Worm (Caenorhabditis elegans) whole organism, L1 larva: ENCODE results near the gene T01C3.11.

Experiments
- C04F5.9 ChIP-seq: sonication (generic microtip); optimal IDR thresholded peaks from 2 replicates; lab custom pipeline; 2016; ENCODE audit warnings: missing genetic modification characterization, missing compliant biosample characterization
- C16A3.4 ChIP-seq: fragments of 150-350 bp; optimal IDR thresholded peaks from 2 replicates; lab custom pipeline; 2014; ENCODE audit warnings: missing biosample characterization, missing genetic modification characterization
- C34B4.2 ChIP-seq: sonication (generic microtip); optimal IDR thresholded peaks from 2 replicates; lab custom pipeline; 2017; ENCODE audit warnings: mild to moderate bottlenecking, missing genetic modification characterization, missing compliant biosample characterization
- Y116A8C.19 ChIP-seq: sonication (generic microtip); optimal IDR thresholded peaks from 2 replicates; lab custom pipeline; 2016; ENCODE audit warnings: missing compliant biosample characterization, missing genetic modification characterization, borderline replicate concordance
- ama-1 ChIP-seq: fragments of 150-350 bp; optimal IDR thresholded peaks from 2 replicates; lab custom pipeline; 2014
- blmp-1 ChIP-seq: fragments of 150-350 bp; optimal IDR thresholded peaks from 2 replicates; lab custom pipeline; 2014; ENCODE audit warnings: missing biosample characterization, missing genetic modification characterization
- ceh-82 ChIP-seq, 3 experiments: fragments of 150-350 bp in 1 of 3; sonication (generic microtip) in 2 of 3; optimal IDR thresholded peaks; 2 replicates each; lab custom pipeline; 2014 to 2017; ENCODE audit warnings: missing biosample characterization in 3 of 3, missing genetic modification characterization in 3 of 3
- dpl-1 ChIP-seq, 3 experiments: fragments of 150-350 bp in 2 of 3; sonication (generic microtip) in 1 of 3; optimal IDR thresholded peaks; 2 replicates each; lab custom pipeline; 2014 to 2017; ENCODE audit warnings: missing biosample characterization in 3 of 3, missing genetic modification characterization in 3 of 3, missing genetic modification reagents in 3 of 3
- efl-1 ChIP-seq, 4 experiments: fragments of 150-350 bp; optimal IDR thresholded peaks in 3 of 4; peaks in 1 of 4; 1 replicate in 1 of 4; 2 replicates in 3 of 4; lab custom pipeline; 2014; ENCODE audit warnings: missing biosample characterization in 2 of 4, missing genetic modification characterization in 2 of 4, missing genetic modification reagents in 2 of 4
- egl-27 ChIP-seq, 2 experiments: fragments of 150-350 bp in 1 of 2; sonication (generic microtip); optimal IDR thresholded peaks; 3 replicates each; lab custom pipeline; 2017 to 2018; ENCODE audit warnings: missing biosample characterization in 2 of 2, missing genetic modification characterization in 2 of 2, missing genetic modification reagents in 2 of 2
- elt-2 ChIP-seq: sonication (generic microtip); optimal IDR thresholded peaks from 2 replicates; lab custom pipeline; 2016; ENCODE audit warnings: missing genetic modification characterization, mild to moderate bottlenecking, inconsistent platforms, missing compliant biosample characterization, missing genetic modification reagents
- elt-3 ChIP-seq, 6 experiments: fragments of 150-350 bp in 1 of 6; sonication (generic microtip); optimal IDR thresholded peaks; 2 replicates each; lab custom pipeline; 2017 to 2018; ENCODE audit warnings: missing biosample characterization in 6 of 6, missing genetic modification characterization in 6 of 6, inconsistent platforms in 1 of 6
- fkh-4 ChIP-seq: sonication (generic microtip); optimal IDR thresholded peaks from 2 replicates; lab custom pipeline; 2016; ENCODE audit warnings: missing compliant biosample characterization, missing genetic modification characterization, borderline replicate concordance
- fos-1 ChIP-seq: fragments of 150-350 bp; optimal IDR thresholded peaks from 2 replicates; lab custom pipeline; 2014; ENCODE audit warnings: missing biosample characterization, missing genetic modification characterization
- hlh-4 ChIP-seq: sonication (generic microtip); optimal IDR thresholded peaks from 2 replicates; lab custom pipeline; 2016; ENCODE audit warnings: mild to moderate bottlenecking, missing genetic modification characterization, missing compliant biosample characterization
- hpl-2 ChIP-seq: fragments of 150-350 bp; optimal IDR thresholded peaks from 2 replicates; lab custom pipeline; 2014; ENCODE audit warnings: missing biosample characterization, missing genetic modification reagents, missing genetic modification characterization
- irx-1 ChIP-seq: sonication (generic microtip); optimal IDR thresholded peaks from 2 replicates; lab custom pipeline; 2016; ENCODE audit warnings: missing genetic modification characterization, missing compliant biosample characterization
- lin-13 ChIP-seq: fragments of 150-350 bp; optimal IDR thresholded peaks from 2 replicates; lab custom pipeline; 2014; ENCODE audit warnings: missing biosample characterization, missing genetic modification reagents, missing genetic modification characterization
- lin-14 ChIP-seq: fragments of 200-800 bp; sonication (Bioruptor generic); optimal IDR thresholded peaks from 2 replicates; lab custom pipeline; 2018; ENCODE audit warnings: mild to moderate bottlenecking, missing genetic modification characterization, moderate library complexity, missing compliant biosample characterization
- lin-35 ChIP-seq, 2 experiments: fragments of 150-350 bp; optimal IDR thresholded peaks; 2 replicates each; lab custom pipeline; 2014; ENCODE audit warnings: missing biosample characterization in 2 of 2, missing genetic modification characterization in 2 of 2, missing genetic modification reagents in 2 of 2
- lin-39 ChIP-seq: fragments of 150-350 bp; optimal IDR thresholded peaks from 2 replicates; lab custom pipeline; 2014; ENCODE audit warnings: missing biosample characterization, missing genetic modification reagents, missing genetic modification characterization
- lsy-2 ChIP-seq, 2 experiments: fragments of 150-350 bp; optimal IDR thresholded peaks; 2 replicates each; lab custom pipeline; 2014; ENCODE audit warnings: missing biosample characterization in 2 of 2, missing genetic modification characterization in 2 of 2
- mdl-1 ChIP-seq, 2 experiments: fragments of 150-350 bp; optimal IDR thresholded peaks; 2 replicates each; lab custom pipeline; 2014 to 2017; ENCODE audit warnings: missing biosample characterization in 2 of 2, missing genetic modification characterization in 2 of 2, inconsistent platforms in 1 of 2
- nhr-11 ChIP-seq: fragments of 150-350 bp; optimal IDR thresholded peaks from 2 replicates; lab custom pipeline; 2014; ENCODE audit warnings: missing biosample characterization, missing genetic modification characterization
- nhr-20 ChIP-seq: sonication (generic microtip); optimal IDR thresholded peaks from 2 replicates; lab custom pipeline; 2016; ENCODE audit warnings: mild to moderate bottlenecking, missing genetic modification characterization, missing compliant biosample characterization
- nhr-28 ChIP-seq: fragments of 150-350 bp; optimal IDR thresholded peaks from 2 replicates; lab custom pipeline; 2014; ENCODE audit warnings: missing biosample characterization, missing genetic modification characterization
- nhr-71 ChIP-seq: sonication (generic microtip); optimal IDR thresholded peaks from 2 replicates; lab custom pipeline; 2016; ENCODE audit warnings: mild to moderate bottlenecking, missing genetic modification characterization, moderate library complexity, missing compliant biosample characterization
- nhr-77 ChIP-seq: fragments of 150-350 bp; optimal IDR thresholded peaks from 2 replicates; lab custom pipeline; 2014; ENCODE audit warnings: missing biosample characterization, missing genetic modification characterization
- nhr-84 ChIP-seq: sonication (generic microtip); optimal IDR thresholded peaks from 2 replicates; lab custom pipeline; 2017; ENCODE audit warnings: missing biosample characterization, missing genetic modification characterization
- skn-1 ChIP-seq: fragments of 150-350 bp; optimal IDR thresholded peaks from 2 replicates; lab custom pipeline; 2014; ENCODE audit warnings: missing biosample characterization, missing genetic modification characterization
- snpc-4 ChIP-seq: fragments of 150-350 bp; optimal IDR thresholded peaks from 2 replicates; lab custom pipeline; 2014; ENCODE audit warnings: missing biosample characterization, missing genetic modification characterization
- sox-4 ChIP-seq: sonication (generic microtip); optimal IDR thresholded peaks from 2 replicates; lab custom pipeline; 2016; ENCODE audit warnings: missing genetic modification characterization, missing compliant biosample characterization
- sptf-1 ChIP-seq: fragments of 150-350 bp; optimal IDR thresholded peaks from 2 replicates; lab custom pipeline; 2014; ENCODE audit warnings: missing biosample characterization, missing genetic modification characterization
- tbx-2 ChIP-seq: sonication (generic microtip); optimal IDR thresholded peaks from 2 replicates; lab custom pipeline; 2016; ENCODE audit warnings: missing genetic modification characterization, missing compliant biosample characterization
- unc-130 ChIP-seq: fragments of 150-350 bp; optimal IDR thresholded peaks from 2 replicates; lab custom pipeline; 2017; ENCODE audit warnings: missing biosample characterization, missing genetic modification characterization, inconsistent platforms
- unc-62 ChIP-seq: fragments of 150-350 bp; optimal IDR thresholded peaks from 2 replicates; lab custom pipeline; 2014; ENCODE audit warnings: missing biosample characterization, missing genetic modification reagents, missing genetic modification characterization
- unc-98 ChIP-seq: fragments of 200-800 bp; sonication (Bioruptor generic); IDR thresholded peaks from 2 replicates; pipeline ENCODE4 v1.3.6; 2022; ENCODE audit warnings: missing genetic modification characterization, missing compliant biosample characterization
- ztf-11 ChIP-seq, 2 experiments: sonication (generic microtip); optimal IDR thresholded peaks; 2 replicates each; lab custom pipeline; 2016 to 2017; ENCODE audit warnings: missing genetic modification characterization in 2 of 2, missing biosample characterization in 1 of 2, missing compliant biosample characterization in 1 of 2

Gene T01C3.11

DNA sequence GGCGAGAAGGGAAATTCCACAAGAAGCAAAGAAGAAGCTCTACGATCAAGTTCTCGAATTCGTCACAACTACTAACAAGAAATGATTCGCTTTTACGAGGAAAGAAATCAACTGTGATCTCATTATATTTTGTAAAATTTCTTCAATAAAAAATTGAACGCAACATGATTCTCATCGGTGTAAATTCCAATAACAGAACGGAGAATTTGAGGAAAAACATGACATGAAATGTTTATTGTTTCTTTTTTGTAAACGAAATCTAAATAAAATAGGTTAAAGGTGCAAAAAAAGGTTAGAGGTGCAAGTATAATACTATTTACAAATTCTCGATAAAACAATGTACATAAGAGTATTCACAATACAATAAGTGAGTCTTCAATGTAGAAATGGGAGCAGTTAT lies 7.8 kb upstream of the T01C3.11 start:
- TF ChIP-seq efl-1 (optimal IDR thresholded peaks at IDR 0.05; lab: Kevin White, UChicago): no peak
- peak in 1 of 2 experiments; percentile 45 for TF ChIP-seq efl-1 (GFP tag; optimal IDR thresholded peaks at IDR 0.05 in 1 of 2; lab: Kevin White, UChicago)
- TF ChIP-seq dpl-1 (GFP tag; optimal IDR thresholded peaks at IDR 0.05; lab: Kevin White, UChicago): no peak

DNA sequence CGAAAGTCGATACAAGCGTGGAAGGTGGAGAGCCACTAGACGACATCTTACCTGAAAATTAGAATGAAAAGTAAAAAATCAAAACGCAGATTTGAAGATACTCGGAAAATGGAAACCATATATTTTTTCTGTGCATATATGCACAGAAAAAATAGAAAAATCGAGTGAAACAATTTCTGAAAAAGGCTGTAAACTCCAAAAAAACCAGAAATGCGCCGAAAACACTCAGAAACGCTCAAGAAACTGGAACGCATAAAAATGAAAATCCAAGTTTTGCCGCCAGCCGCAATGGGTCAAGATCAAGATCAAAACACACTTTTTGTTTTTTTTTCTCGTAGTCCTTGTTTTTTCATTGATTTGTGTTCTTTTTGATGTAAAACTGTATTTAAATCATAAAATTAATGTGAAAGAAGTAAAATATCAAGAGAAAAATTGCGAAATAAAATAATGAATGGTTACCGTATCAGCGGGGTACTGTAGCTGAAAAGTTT lies 6.7 kb upstream of the T01C3.11 start, which contains the start of gene T01C3.3:
TSS of gene T01C3.3 (minus strand) at position 51 of the 491 bp plus-strand sequence.
- TF ChIP-seq unc-130 (no peak), ama-1 (no peak), C34B4.2 (tag; lab: Kevin White, UChicago) (no peak), elt-3 (tag; optimal IDR thresholded peaks at IDR 0.05; lab: Kevin White, UChicago) (no peak), nhr-84 (tag; lab: Kevin White, UChicago) (no peak), ceh-82 (tag; optimal IDR thresholded peaks at IDR 0.05; lab: Kevin White, UChicago) (no peak), ztf-11 (tag; optimal IDR thresholded peaks at IDR 0.05; lab: Kevin White, UChicago) (no peak), unc-62 (no peak), lin-13 (GFP tag; lab: Kevin White, UChicago) (no peak), lin-14 (no peak), nhr-28 (tag; lab: Kevin White, UChicago) (no peak), C16A3.4 (tag; lab: Kevin White, UChicago) (no peak), elt-2 (tag; lab: Kevin White, UChicago) (no peak), lsy-2 (tag; optimal IDR thresholded peaks at IDR 0.05; lab: Kevin White, UChicago) (no peak), skn-1 (no peak), irx-1 (no peak), efl-1 (optimal IDR thresholded peaks at IDR 0.05; lab: Kevin White, UChicago) (no peak), efl-1 (GFP tag; optimal IDR thresholded peaks at IDR 0.05 in 1 of 2; lab: Kevin White, UChicago) (no peak), fos-1 (no peak)

DNA sequence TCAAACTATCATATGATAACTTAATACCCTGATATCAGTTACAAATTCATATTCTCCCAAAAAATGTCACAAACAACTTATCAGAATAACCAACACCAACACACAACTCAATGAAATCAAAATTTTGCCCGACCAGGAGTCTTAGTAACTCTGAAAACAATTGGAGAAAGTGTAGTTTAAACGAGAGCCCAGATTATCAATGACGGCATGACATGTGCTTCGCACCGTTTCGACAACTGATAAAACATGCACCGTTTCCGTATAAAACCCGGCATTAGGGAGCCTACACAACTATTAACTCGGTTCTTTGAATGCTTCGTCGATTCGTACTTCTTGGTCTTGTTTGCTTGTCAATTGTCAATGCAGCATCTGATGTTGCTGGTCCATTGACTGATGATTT lies 5.7 kb upstream of the T01C3.11 start, which contains the start of gene fil-1:
TSS of gene fil-1 (plus strand) at position 219 of the 400 bp plus-strand sequence.
- TF ChIP-seq lin-35 (GFP tag; optimal IDR thresholded peaks at IDR 0.05; lab: Kevin White, UChicago): peak in 1 of 2 experiments; percentile 17
- no peak for TF ChIP-seq snpc-4 (tag; lab: Kevin White, UChicago)
- TF ChIP-seq nhr-20: peak; percentile 30
- TF ChIP-seq elt-2 (tag; lab: Kevin White, UChicago): peak; percentile 68

DNA sequence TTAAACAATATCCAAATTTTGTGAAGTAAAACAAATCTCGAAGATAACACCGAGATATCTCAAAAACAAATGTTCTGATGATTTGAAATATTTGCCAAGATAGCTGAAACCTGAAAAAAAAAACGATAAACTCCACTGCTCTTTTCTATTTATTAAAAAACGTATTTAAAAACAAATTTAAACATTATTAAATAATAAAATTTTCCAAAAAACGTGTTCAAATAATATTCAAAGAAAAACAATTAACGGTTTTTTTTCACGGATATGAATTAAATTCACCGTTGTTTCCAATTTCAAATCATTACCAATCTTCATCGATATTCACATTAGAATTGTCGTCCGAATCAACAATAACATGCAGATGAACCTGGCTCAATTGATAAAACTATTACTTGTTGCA lies 3.1 kb upstream of the T01C3.11 start, which contains the start of gene irld-14:
TSS of gene irld-14 (plus strand) at position 301 of the 400 bp plus-strand sequence.
- TF ChIP-seq mdl-1 (tag; optimal IDR thresholded peaks at IDR 0.05; lab: Kevin White, UChicago): no peak
- TF ChIP-seq C04F5.9 (tag; lab: Kevin White, UChicago): no peak
- TF ChIP-seq Y116A8C.19: no peak
- TF ChIP-seq egl-27 (tag; optimal IDR thresholded peaks at IDR 0.05; lab: Kevin White, UChicago): no peak
- TF ChIP-seq lin-39 (tag; lab: Kevin White, UChicago): no peak
- TF ChIP-seq unc-62: no peak
- no peak for TF ChIP-seq unc-98 (GFP tag; lab: Robert Waterston, UW)
- no peak for TF ChIP-seq C34B4.2 (tag; lab: Kevin White, UChicago)
- no peak for TF ChIP-seq sptf-1
- no peak for TF ChIP-seq nhr-11
- TF ChIP-seq blmp-1 (tag; lab: Kevin White, UChicago): no peak
- no peak for TF ChIP-seq unc-130
- TF ChIP-seq nhr-71 (tag; lab: Kevin White, UChicago): no peak
- no peak for TF ChIP-seq hlh-4
- no peak for TF ChIP-seq nhr-77 (tag; lab: Kevin White, UChicago)
- TF ChIP-seq sox-4: no peak
- no peak for TF ChIP-seq tbx-2 (tag; lab: Kevin White, UChicago)
- no peak for TF ChIP-seq fkh-4 (tag; lab: Kevin White, UChicago)
- no peak for TF ChIP-seq hpl-2
